Worm (Caenorhabditis elegans) whole organism, early embryonic: ENCODE results near the gene C18D11.1.

ENCODE experiments used
- B0310.2 ChIP-seq: sonication (generic microtip); optimal IDR thresholded peaks from 2 replicates; lab custom pipeline; 2016; ENCODE audit warnings: mild to moderate bottlenecking, missing genetic modification characterization, missing compliant biosample characterization
- F13C5.2 ChIP-seq: sonication (generic microtip); optimal IDR thresholded peaks from 2 replicates; lab custom pipeline; 2017; ENCODE audit warnings: mild to moderate bottlenecking, missing genetic modification characterization, inconsistent platforms, missing compliant biosample characterization
- aly-1 ChIP-seq: sonication (generic microtip); optimal IDR thresholded peaks from 2 replicates; lab custom pipeline; 2016; ENCODE audit warnings: missing genetic modification characterization, missing compliant biosample characterization
- ama-1 ChIP-seq: fragments of 150-350 bp; optimal IDR thresholded peaks from 2 replicates; lab custom pipeline; 2014
- ceh-13 ChIP-seq: fragments of 200-800 bp; sonication (Bioruptor generic); optimal IDR thresholded peaks from 2 replicates; lab custom pipeline; 2018; ENCODE audit warnings: mild to moderate bottlenecking, missing genetic modification characterization, missing compliant biosample characterization
- ceh-36 ChIP-seq: sonication (generic microtip); optimal IDR thresholded peaks from 2 replicates; lab custom pipeline; 2016; ENCODE audit warnings: missing genetic modification characterization, inconsistent platforms, missing compliant biosample characterization
- ets-7 ChIP-seq: sonication (generic microtip); optimal IDR thresholded peaks from 2 replicates; lab custom pipeline; 2016; ENCODE audit warnings: missing genotype, missing genetic modification characterization, missing compliant biosample characterization
- flt-1 ChIP-seq: fragments of 200-800 bp; sonication (Bioruptor generic); IDR thresholded peaks from 2 replicates; pipeline ENCODE4 v1.3.6; 2022; ENCODE audit warnings: missing genetic modification characterization, missing compliant biosample characterization
- hmbx-1 ChIP-seq: sonication (generic microtip); optimal IDR thresholded peaks from 2 replicates; lab custom pipeline; 2016; ENCODE audit warnings: mild to moderate bottlenecking, missing genetic modification characterization, missing compliant biosample characterization
- hmg-4 ChIP-seq: fragments of 200-800 bp; sonication (Bioruptor generic); optimal IDR thresholded peaks from 2 replicates; lab custom pipeline; 2018; ENCODE audit warnings: mild to moderate bottlenecking, missing genetic modification characterization, missing compliant biosample characterization
- hnd-1 ChIP-seq: sonication (generic microtip); optimal IDR thresholded peaks from 2 replicates; lab custom pipeline; 2016; ENCODE audit warnings: missing genetic modification characterization, missing compliant biosample characterization
- pes-1 ChIP-seq: fragments of 200-800 bp; sonication (Bioruptor generic); IDR thresholded peaks from 2 replicates; pipeline ENCODE4 v1.3.6; 2022; ENCODE audit warnings: missing genetic modification reagents, missing genetic modification characterization, missing compliant biosample characterization
- scrt-1 ChIP-seq: fragments of 200-800 bp; sonication (Bioruptor generic); IDR thresholded peaks from 2 replicates; pipeline ENCODE4 v1.3.6; 2022; ENCODE audit warnings: missing genetic modification characterization, missing compliant biosample characterization
- sea-1 ChIP-seq: fragments of 200-800 bp; sonication (Bioruptor generic); conservative IDR thresholded peaks from 2 replicates; pipeline ENCODE4 v1.3.6; 2022; ENCODE audit warnings: missing genetic modification characterization, missing compliant biosample characterization
- tbx-11 ChIP-seq: fragments of 200-800 bp; sonication (Bioruptor generic); IDR thresholded peaks from 2 replicates; pipeline ENCODE4 v1.3.6; 2022; ENCODE audit warnings: missing genetic modification characterization, missing compliant biosample characterization
- tbx-37 ChIP-seq: fragments of 200-800 bp; sonication (Bioruptor generic); conservative IDR thresholded peaks from 2 replicates; pipeline ENCODE4 v1.3.6; 2022; ENCODE audit warnings: missing genetic modification reagents, missing genetic modification characterization, missing compliant biosample characterization
- tra-4 ChIP-seq: sonication (generic microtip); optimal IDR thresholded peaks from 2 replicates; lab custom pipeline; 2017; ENCODE audit warnings: missing genetic modification characterization, missing compliant biosample characterization

The C18D11.1 gene

ce11 chrIII:11848317-11848716 is 31.9 kb downstream of the C18D11.1 start:
- peak; percentile 33; the same call in 1 of the 2 replicates for TF ChIP-seq flt-1 (GFP tag; lab: Robert Waterston, UW)
- TF ChIP-seq ceh-13 (GFP tag; lab: Kevin White, UChicago), result no peak
- TF ChIP-seq ets-7 (tag; lab: Kevin White, UChicago), result peak; percentile 25
- no peak for TF ChIP-seq F13C5.2 (tag; lab: Kevin White, UChicago)
- TF ChIP-seq hnd-1 (tag; lab: Kevin White, UChicago), result no peak
- no peak for TF ChIP-seq tbx-37 (GFP tag; lab: Robert Waterston, UW)
- TF ChIP-seq sea-1 (GFP tag; lab: Robert Waterston, UW), result 0 out of 2 replicates have a peak, but pooled peaks have one; percentile 60
- TF ChIP-seq hmg-4 (GFP tag; lab: Kevin White, UChicago), result no peak
- no peak for TF ChIP-seq scrt-1
- TF ChIP-seq tbx-11 (GFP tag; lab: Robert Waterston, UW), result 0 out of 2 replicates have a peak, but pooled peaks have one; percentile 30
- TF ChIP-seq pes-1 (GFP tag; lab: Robert Waterston, UW), result peak; percentile 70
- no peak for TF ChIP-seq ceh-36 (tag; lab: Kevin White, UChicago)
- TF ChIP-seq aly-1 (tag; lab: Kevin White, UChicago), result no peak
- no peak for TF ChIP-seq hmbx-1 (tag; lab: Kevin White, UChicago)
- no peak for TF ChIP-seq ama-1 (lab: Kevin White, UChicago)
- TF ChIP-seq tra-4 (tag; lab: Kevin White, UChicago), result no peak
- no peak for TF ChIP-seq B0310.2 (tag; lab: Kevin White, UChicago)

- TF ChIP-seq flt-1 (GFP tag; lab: Robert Waterston, UW) (no peak), tbx-11 (GFP tag; lab: Robert Waterston, UW) (no peak), hnd-1 (tag; lab: Kevin White, UChicago) (no peak), ceh-36 (tag; lab: Kevin White, UChicago) (no peak), hmg-4 (GFP tag; lab: Kevin White, UChicago) (no peak), ets-7 (tag; lab: Kevin White, UChicago) (no peak), F13C5.2 (tag; lab: Kevin White, UChicago) (no peak), ama-1 (lab: Kevin White, UChicago) (no peak), hmbx-1 (tag; lab: Kevin White, UChicago) (no peak), sea-1 (GFP tag; lab: Robert Waterston, UW) (no peak), pes-1 (GFP tag; lab: Robert Waterston, UW) (no peak), tra-4 (tag; lab: Kevin White, UChicago) (no peak), ceh-13 (GFP tag; lab: Kevin White, UChicago) (no peak), tbx-37 (GFP tag; lab: Robert Waterston, UW) (no peak), aly-1 (tag; lab: Kevin White, UChicago) (no peak), scrt-1 (no peak), B0310.2 (tag; lab: Kevin White, UChicago) (no peak)
Observed at ce11 chrIII:11849590-11849989, 33.2 kb downstream of the C18D11.1 start.

ce11 chrIII:11853533-11853932 is 37.2 kb downstream of the C18D11.1 start:
- TF ChIP-seq F13C5.2 (tag; lab: Kevin White, UChicago) (no peak), hmbx-1 (tag; lab: Kevin White, UChicago) (no peak), hmg-4 (GFP tag; lab: Kevin White, UChicago) (no peak), scrt-1 (no peak)

- TF ChIP-seq ceh-13 (GFP tag; lab: Kevin White, UChicago) (no peak), tra-4 (tag; lab: Kevin White, UChicago) (no peak), tbx-37 (GFP tag; lab: Robert Waterston, UW) (no peak), flt-1 (GFP tag; lab: Robert Waterston, UW) (no peak), aly-1 (tag; lab: Kevin White, UChicago) (no peak), ceh-36 (tag; lab: Kevin White, UChicago) (no peak), ets-7 (tag; lab: Kevin White, UChicago) (no peak), scrt-1 (no peak), B0310.2 (tag; lab: Kevin White, UChicago) (no peak), tbx-11 (GFP tag; lab: Robert Waterston, UW) (no peak), F13C5.2 (tag; lab: Kevin White, UChicago) (no peak), ama-1 (lab: Kevin White, UChicago) (no peak), sea-1 (GFP tag; lab: Robert Waterston, UW) (no peak)
Observed at ce11 chrIII:11856852-11857251, 40.5 kb downstream of the C18D11.1 start.

ce11 chrIII:11861123-11861522 is 44.8 kb downstream of the C18D11.1 start:
- no peak for TF ChIP-seq ceh-13 (GFP tag; lab: Kevin White, UChicago)
- TF ChIP-seq hnd-1 (tag; lab: Kevin White, UChicago), result no peak
- no peak for TF ChIP-seq tbx-11 (GFP tag; lab: Robert Waterston, UW)
- TF ChIP-seq tra-4 (tag; lab: Kevin White, UChicago), result no peak
- TF ChIP-seq ets-7 (tag; lab: Kevin White, UChicago), result no peak
- no peak for TF ChIP-seq ceh-36 (tag; lab: Kevin White, UChicago)
- TF ChIP-seq F13C5.2 (tag; lab: Kevin White, UChicago), result no peak
- no peak for TF ChIP-seq ama-1 (lab: Kevin White, UChicago)

- TF ChIP-seq ets-7 (tag; lab: Kevin White, UChicago), result no peak
- no peak for TF ChIP-seq tra-4 (tag; lab: Kevin White, UChicago)
- no peak for TF ChIP-seq ceh-13 (GFP tag; lab: Kevin White, UChicago)
- TF ChIP-seq aly-1 (tag; lab: Kevin White, UChicago), result no peak
- TF ChIP-seq ama-1 (lab: Kevin White, UChicago), result no peak
- TF ChIP-seq pes-1 (GFP tag; lab: Robert Waterston, UW), result no peak
- no peak for TF ChIP-seq hmg-4 (GFP tag; lab: Kevin White, UChicago)
- no peak for TF ChIP-seq sea-1 (GFP tag; lab: Robert Waterston, UW)
- TF ChIP-seq tbx-11 (GFP tag; lab: Robert Waterston, UW), result no peak
- no peak for TF ChIP-seq hnd-1 (tag; lab: Kevin White, UChicago)
- no peak for TF ChIP-seq flt-1 (GFP tag; lab: Robert Waterston, UW)
Observed at ce11 chrIII:11862149-11862548, 45.8 kb downstream of the C18D11.1 start, which contains the start of gene Y56A3A.2. Gene Y56A3A.2 (minus strand): TSS chrIII:11862249.
